Worm (Caenorhabditis elegans) whole organism, young adult: Measurements from ENCODE around the gene ZK1251.3.

Experiments
- B0336.3 ChIP-seq: fragments of 200-800 bp; sonication (Bioruptor generic); IDR thresholded peaks from 2 replicates; pipeline ENCODE4 v1.3.6; 2022; ENCODE audit warnings: missing genetic modification characterization, missing compliant biosample characterization
- C06A6.2 ChIP-seq: fragments of 200-800 bp; sonication (Bioruptor generic); conservative IDR thresholded peaks from 2 replicates; pipeline ENCODE4 v1.3.6; 2022; ENCODE audit warnings: missing genetic modification characterization, missing compliant biosample characterization
- C17E4.6 ChIP-seq: fragments of 200-800 bp; sonication (Bioruptor generic); IDR thresholded peaks from 2 replicates; pipeline ENCODE4 v1.3.6; 2022; ENCODE audit warnings: missing genetic modification reagents, missing genetic modification characterization, missing compliant biosample characterization
- F10E7.11 ChIP-seq: sonication (generic microtip); optimal IDR thresholded peaks from 2 replicates; lab custom pipeline; 2017; ENCODE audit warnings: mild to moderate bottlenecking, missing genetic modification characterization, moderate library complexity, missing compliant biosample characterization
- F22D6.2 ChIP-seq: sonication (generic microtip); optimal IDR thresholded peaks from 2 replicates; lab custom pipeline; 2016; ENCODE audit warnings: mild to moderate bottlenecking, missing genetic modification characterization, missing compliant biosample characterization
- F33H1.4 ChIP-seq: fragments of 200-800 bp; sonication (Bioruptor generic); IDR thresholded peaks from 2 replicates; pipeline ENCODE4 v1.3.6; 2022; ENCODE audit warnings: missing genetic modification reagents, missing genetic modification characterization, missing compliant biosample characterization
- F49E8.2 ChIP-seq: sonication (generic microtip); optimal IDR thresholded peaks from 3 replicates; lab custom pipeline; 2017; ENCODE audit warnings: missing genetic modification characterization, mild to moderate bottlenecking, missing compliant biosample characterization, antibody characterized with exemption, moderate library complexity; ENCODE audit not compliant: insufficient read depth
- F52B5.7 ChIP-seq: sonication (generic microtip); optimal IDR thresholded peaks from 2 replicates; lab custom pipeline; 2016; ENCODE audit warnings: mild to moderate bottlenecking, missing genetic modification characterization, missing compliant biosample characterization
- F55B11.4 ChIP-seq: sonication (generic microtip); optimal IDR thresholded peaks from 2 replicates; lab custom pipeline; 2016; ENCODE audit warnings: missing compliant biosample characterization, missing genetic modification characterization, borderline replicate concordance; ENCODE audit not compliant: insufficient read depth
- K11D2.4 ChIP-seq: fragments of 200-800 bp; sonication (Bioruptor generic); IDR thresholded peaks from 2 replicates; pipeline ENCODE4 v1.3.6; 2022; ENCODE audit warnings: missing genetic modification reagents, missing genetic modification characterization, missing compliant biosample characterization
- K12H6.12 ChIP-seq: fragments of 200-800 bp; sonication (Bioruptor generic); optimal IDR thresholded peaks from 2 replicates; lab custom pipeline; 2018; ENCODE audit warnings: mild to moderate bottlenecking, missing genetic modification characterization, missing compliant biosample characterization
- T26A5.8 ChIP-seq: sonication (generic microtip); optimal IDR thresholded peaks from 2 replicates; lab custom pipeline; 2016; ENCODE audit warnings: missing genetic modification characterization, missing compliant biosample characterization
- Y67H2A.10 ChIP-seq: fragments of 200-800 bp; sonication (Bioruptor generic); conservative IDR thresholded peaks from 2 replicates; pipeline ENCODE4 v1.3.6; 2022; ENCODE audit warnings: missing genetic modification reagents, missing genetic modification characterization, missing compliant biosample characterization
- aptf-2 ChIP-seq: fragments of 200-800 bp; sonication (Bioruptor generic); conservative IDR thresholded peaks from 2 replicates; pipeline ENCODE4 v1.3.6; 2022; ENCODE audit warnings: missing genetic modification reagents, missing genetic modification characterization, missing compliant biosample characterization
- aptf-3 ChIP-seq: fragments of 200-800 bp; sonication (Bioruptor generic); IDR thresholded peaks from 2 replicates; pipeline ENCODE4 v1.3.6; 2022; ENCODE audit warnings: missing genetic modification characterization, missing compliant biosample characterization
- attf-5 ChIP-seq: fragments of 200-800 bp; sonication (Bioruptor generic); optimal IDR thresholded peaks from 2 replicates; lab custom pipeline; 2018; ENCODE audit warnings: mild to moderate bottlenecking, missing genetic modification characterization, missing compliant biosample characterization
- attf-6 ChIP-seq: fragments of 200-800 bp; sonication (Bioruptor generic); IDR thresholded peaks from 2 replicates; pipeline ENCODE4 v1.3.6; 2022; ENCODE audit warnings: missing genetic modification reagents, missing genetic modification characterization, missing compliant biosample characterization
- ccch-3 ChIP-seq: fragments of 200-800 bp; sonication (Bioruptor generic); optimal IDR thresholded peaks from 2 replicates; lab custom pipeline; 2018; ENCODE audit warnings: mild to moderate bottlenecking, missing genetic modification characterization, missing compliant biosample characterization
- cebp-1 ChIP-seq, 2 experiments: fragments of 200-800 bp in 1 of 2; sonication (Bioruptor generic) in 1 of 2; sonication (generic microtip) in 1 of 2; IDR thresholded peaks in 1 of 2; optimal IDR thresholded peaks in 1 of 2; 2 replicates each; pipeline versions ENCODE4 v1.3.6 to Lab custom; 2017 to 2022; ENCODE audit warnings: missing compliant biosample characterization in 2 of 2, missing genetic modification characterization in 2 of 2, mild to moderate bottlenecking in 1 of 2, missing genetic modification reagents in 1 of 2, moderate library complexity in 1 of 2
- cebp-2 ChIP-seq: fragments of 200-800 bp; sonication (Bioruptor generic); IDR thresholded peaks from 2 replicates; pipeline ENCODE4 v1.3.6; 2022; ENCODE audit warnings: missing genetic modification characterization, missing compliant biosample characterization
- ceh-27 ChIP-seq: fragments of 200-800 bp; sonication (Bioruptor generic); optimal IDR thresholded peaks from 2 replicates; lab custom pipeline; 2018; ENCODE audit warnings: mild to moderate bottlenecking, missing genetic modification characterization, moderate library complexity, missing compliant biosample characterization
- ceh-58 ChIP-seq: fragments of 200-800 bp; sonication (Bioruptor generic); IDR thresholded peaks from 2 replicates; pipeline ENCODE4 v1.3.6; 2022; ENCODE audit warnings: missing genetic modification characterization, missing compliant biosample characterization
- chd-7 ChIP-seq: sonication (generic microtip); optimal IDR thresholded peaks from 2 replicates; lab custom pipeline; 2016; ENCODE audit warnings: mild to moderate bottlenecking, missing genetic modification characterization, moderate library complexity, missing compliant biosample characterization
- die-1 ChIP-seq: sonication (generic microtip); optimal IDR thresholded peaks from 2 replicates; lab custom pipeline; 2016; ENCODE audit warnings: missing genotype, mild to moderate bottlenecking, missing genetic modification characterization, missing compliant biosample characterization
- efl-1 ChIP-seq: fragments of 150-350 bp; optimal IDR thresholded peaks from 2 replicates; lab custom pipeline; 2014; ENCODE audit warnings: missing biosample characterization, missing genetic modification reagents, missing genetic modification characterization
- ekl-4 ChIP-seq: fragments of 200-800 bp; sonication (Bioruptor generic); IDR thresholded peaks from 2 replicates; pipeline ENCODE4 v1.3.6; 2022; ENCODE audit warnings: missing genetic modification reagents, missing genetic modification characterization, missing compliant biosample characterization
- ets-4 ChIP-seq: fragments of 200-800 bp; sonication (Bioruptor generic); optimal IDR thresholded peaks from 2 replicates; lab custom pipeline; 2018; ENCODE audit warnings: mild to moderate bottlenecking, missing genetic modification characterization, missing compliant biosample characterization
- hmg-1.2 ChIP-seq: fragments of 200-800 bp; sonication (Bioruptor generic); IDR thresholded peaks from 2 replicates; pipeline ENCODE4 v1.3.6; 2022; ENCODE audit warnings: missing genetic modification reagents, missing genetic modification characterization, missing compliant biosample characterization
- lin-26 ChIP-seq: fragments of 200-800 bp; sonication (Bioruptor generic); IDR thresholded peaks from 2 replicates; pipeline ENCODE4 v1.3.6; 2022; ENCODE audit warnings: missing genetic modification reagents, missing genetic modification characterization, missing compliant biosample characterization
- lin-35 ChIP-seq, 3 experiments: fragments of 150-350 bp in 2 of 3; sonication (generic microtip) in 1 of 3; optimal IDR thresholded peaks; 2 replicates each; lab custom pipeline; 2014 to 2018; ENCODE audit warnings: missing biosample characterization in 3 of 3, missing genetic modification characterization in 3 of 3, missing genetic modification reagents in 3 of 3
- lin-40 ChIP-seq: sonication (generic microtip); optimal IDR thresholded peaks from 2 replicates; lab custom pipeline; 2016; ENCODE audit warnings: missing genetic modification characterization, mild to moderate bottlenecking, missing compliant biosample characterization, missing genotype, missing genetic modification reagents
- madf-10 ChIP-seq: sonication (generic microtip); optimal IDR thresholded peaks from 2 replicates; lab custom pipeline; 2016; ENCODE audit warnings: mild to moderate bottlenecking, missing genetic modification characterization, missing compliant biosample characterization
- madf-8 ChIP-seq: fragments of 200-800 bp; sonication (Bioruptor generic); conservative IDR thresholded peaks from 2 replicates; pipeline ENCODE4 v1.3.6; 2022; ENCODE audit warnings: missing genetic modification reagents, missing genetic modification characterization, missing compliant biosample characterization
- mcd-1 ChIP-seq: fragments of 200-800 bp; sonication (Bioruptor generic); IDR thresholded peaks from 2 replicates; pipeline ENCODE4 v1.3.6; 2022; ENCODE audit warnings: missing genetic modification reagents, missing genetic modification characterization, missing compliant biosample characterization
- nfya-1 ChIP-seq: sonication (generic microtip); optimal IDR thresholded peaks from 2 replicates; lab custom pipeline; 2017; ENCODE audit warnings: antibody characterized with exemption, missing compliant biosample characterization, missing genetic modification characterization, borderline replicate concordance; ENCODE audit not compliant: insufficient read depth
- nhr-80 ChIP-seq: sonication (generic microtip); optimal IDR thresholded peaks from 2 replicates; lab custom pipeline; 2016; ENCODE audit warnings: missing genetic modification characterization, missing compliant biosample characterization
- nhr-90 ChIP-seq: sonication (generic microtip); optimal IDR thresholded peaks from 2 replicates; lab custom pipeline; 2016; ENCODE audit warnings: missing genotype, mild to moderate bottlenecking, missing genetic modification characterization, missing compliant biosample characterization
- pha-4 ChIP-seq: fragments of 150-350 bp; sonication (generic microtip); optimal IDR thresholded peaks from 2 replicates; lab custom pipeline; 2014; ENCODE audit warnings: missing biosample characterization, missing genetic modification reagents, missing genetic modification characterization
- rpc-1 ChIP-seq, 2 experiments: fragments of 150-350 bp in 1 of 2; sonication (generic microtip) in 1 of 2; optimal IDR thresholded peaks; 2 replicates each; lab custom pipeline; 2014 to 2018; ENCODE audit warnings: missing biosample characterization in 1 of 2, missing genetic modification characterization in 1 of 2, missing genetic modification reagents in 1 of 2, missing genotype in 1 of 2
- snpc-3.4 ChIP-seq: sonication (generic microtip); optimal IDR thresholded peaks from 2 replicates; lab custom pipeline; 2017; ENCODE audit warnings: missing genetic modification characterization, mild to moderate bottlenecking, missing compliant biosample characterization, antibody characterized with exemption, moderate library complexity, missing genotype, missing genetic modification reagents
- somi-1 ChIP-seq: fragments of 200-800 bp; sonication (Bioruptor generic); optimal IDR thresholded peaks from 2 replicates; lab custom pipeline; 2018; ENCODE audit warnings: mild to moderate bottlenecking, missing genetic modification characterization, missing compliant biosample characterization
- ztf-25 ChIP-seq: fragments of 200-800 bp; sonication (Bioruptor generic); IDR thresholded peaks from 2 replicates; pipeline ENCODE4 v1.3.6; 2022; ENCODE audit warnings: missing genetic modification reagents, missing genetic modification characterization, missing compliant biosample characterization
- ztf-26 ChIP-seq: sonication (generic microtip); optimal IDR thresholded peaks from 2 replicates; lab custom pipeline; 2017; ENCODE audit warnings: missing genetic modification characterization, missing compliant biosample characterization
- ztf-28 ChIP-seq: fragments of 200-800 bp; sonication (Bioruptor generic); IDR thresholded peaks from 2 replicates; pipeline ENCODE4 v1.3.6; 2022; ENCODE audit warnings: missing genetic modification reagents, missing genetic modification characterization, missing compliant biosample characterization

The ZK1251.3 gene

DNA sequence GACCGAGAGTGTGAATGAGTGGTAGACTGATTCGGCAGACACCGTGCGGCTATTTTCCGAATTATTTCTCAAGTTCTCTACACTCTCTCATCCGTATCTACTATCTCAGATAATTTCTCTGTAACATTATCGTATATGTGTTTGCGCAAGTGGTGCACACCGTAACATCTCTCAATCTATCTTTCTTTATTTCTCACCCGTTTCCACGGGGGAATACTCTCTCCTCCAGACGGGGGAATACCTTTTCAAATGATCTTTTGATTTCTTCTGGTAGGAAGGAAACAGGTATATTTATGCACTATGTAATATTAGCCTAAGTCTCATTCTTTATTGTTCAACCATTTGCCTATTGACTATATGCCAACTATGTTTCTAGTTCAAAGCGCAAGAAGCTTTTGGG lies 16.4 kb upstream of the ZK1251.3 start:
- TF ChIP-seq ceh-58 (GFP tag; lab: Robert Waterston, UW) (no peak), ets-4 (GFP tag; lab: Kevin White, UChicago) (no peak), ekl-4 (GFP tag; lab: Robert Waterston, UW) (no peak), ccch-3 (GFP tag; lab: Kevin White, UChicago) (no peak), die-1 (tag; lab: Kevin White, UChicago) (no peak), chd-7 (tag; lab: Kevin White, UChicago) (no peak), ztf-28 (no peak), F10E7.11 (tag; lab: Kevin White, UChicago) (no peak), attf-6 (no peak), aptf-3 (no peak)

DNA sequence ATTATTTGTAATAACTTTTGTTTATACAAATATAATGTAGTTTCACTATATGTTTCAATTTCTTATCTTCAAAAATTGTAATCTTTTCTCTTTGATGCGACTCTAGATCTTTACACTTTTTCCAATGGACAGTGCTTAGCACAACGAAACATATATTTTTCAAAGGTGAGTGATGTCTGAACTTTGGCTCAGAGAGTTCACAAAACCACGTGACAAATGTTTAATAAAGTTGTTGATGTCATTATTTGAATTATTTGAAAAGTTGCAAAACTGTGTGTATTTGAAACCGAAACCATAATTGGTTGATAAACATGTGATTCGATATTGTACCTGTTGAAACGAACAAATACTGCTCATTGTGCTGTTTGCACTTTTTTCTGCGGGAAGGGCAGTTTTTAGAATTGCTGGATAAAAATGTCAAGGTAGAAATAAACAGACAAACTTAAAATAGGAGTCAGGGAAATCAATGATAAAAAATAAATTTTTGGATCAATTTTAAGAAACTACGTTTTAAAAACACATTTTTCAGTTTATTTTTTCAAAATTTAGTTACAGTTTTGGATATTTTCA lies 15.3 kb upstream of the ZK1251.3 start:
- TF ChIP-seq C17E4.6 (GFP tag; lab: Robert Waterston, UW) = no peak
- no peak for TF ChIP-seq efl-1 (GFP tag; lab: Kevin White, UChicago)
- TF ChIP-seq madf-8 = no peak
- peak in 1 of 3 experiments; percentile 18 for TF ChIP-seq lin-35 (GFP tag; optimal IDR thresholded peaks at IDR 0.05; lab: Kevin White, UChicago)
- TF ChIP-seq nfya-1 (tag; lab: Kevin White, UChicago) = no peak
- no peak for TF ChIP-seq somi-1 (GFP tag; lab: Kevin White, UChicago)
- TF ChIP-seq mcd-1 (GFP tag; lab: Robert Waterston, UW) = no peak
- peak; percentile 46 for TF ChIP-seq nhr-80 (tag; lab: Kevin White, UChicago)
- peak; percentile 79 for TF ChIP-seq pha-4
- no peak for TF ChIP-seq cebp-2 (GFP tag; lab: Robert Waterston, UW)
- TF ChIP-seq F49E8.2 (tag; lab: Kevin White, UChicago) = no peak
- TF ChIP-seq F55B11.4 = no peak
- no peak for TF ChIP-seq snpc-3.4 (tag; lab: Kevin White, UChicago)
- no peak for TF ChIP-seq cebp-1 (GFP tag; IDR thresholded peaks at IDR 0.05; lab: Robert Waterston, UW)
- TF ChIP-seq cebp-1 (tag; optimal IDR thresholded peaks at IDR 0.05; lab: Kevin White, UChicago) = peak; percentile 18

DNA sequence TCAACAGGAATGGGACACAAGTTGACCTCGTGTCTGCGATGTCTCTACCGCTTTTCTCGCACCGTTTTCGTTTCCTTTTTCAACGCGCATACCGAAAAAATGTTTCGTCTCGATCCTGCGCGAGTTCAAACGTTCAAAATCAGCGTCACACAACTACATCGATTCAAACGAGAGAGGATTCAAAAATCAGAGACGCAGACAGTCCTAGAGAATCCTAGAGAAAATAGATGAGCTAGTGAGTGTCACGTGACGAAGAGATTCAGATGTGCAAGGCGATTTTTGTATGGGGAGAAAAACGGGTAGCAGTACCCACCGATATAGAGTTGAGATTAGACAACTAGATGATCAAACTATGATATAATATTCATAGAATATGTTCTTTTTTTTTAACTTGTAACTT lies 13.5 kb upstream of the ZK1251.3 start:
- TF ChIP-seq ceh-27 (GFP tag; lab: Kevin White, UChicago) (peak; percentile 45), somi-1 (GFP tag; lab: Kevin White, UChicago) (peak; percentile 31), ztf-26 (tag; lab: Kevin White, UChicago) (peak; percentile 12), Y67H2A.10 (GFP tag; lab: Robert Waterston, UW) (no peak), F33H1.4 (GFP tag; lab: Robert Waterston, UW) (no peak), lin-40 (tag; lab: Kevin White, UChicago) (peak; percentile 37), B0336.3 (GFP tag; lab: Robert Waterston, UW) (0 out of 2 replicates have a peak, but pooled peaks have one; percentile 32), nhr-90 (tag; lab: Kevin White, UChicago) (no peak), hmg-1.2 (GFP tag; lab: Robert Waterston, UW) (peak; percentile 64), F22D6.2 (no peak), ztf-25 (GFP tag; lab: Robert Waterston, UW) (no peak), die-1 (tag; lab: Kevin White, UChicago) (no peak), F52B5.7 (no peak), chd-7 (tag; lab: Kevin White, UChicago) (peak; percentile 55), ets-4 (GFP tag; lab: Kevin White, UChicago) (no peak), aptf-2 (no peak), nfya-1 (tag; lab: Kevin White, UChicago) (no peak), C06A6.2 (GFP tag; lab: Robert Waterston, UW) (no peak), attf-5 (peak; percentile 13), T26A5.8 (tag; lab: Kevin White, UChicago) (no peak), madf-10 (tag; lab: Kevin White, UChicago) (no peak), cebp-1 (GFP tag; IDR thresholded peaks at IDR 0.05; lab: Robert Waterston, UW) (no peak), cebp-1 (tag; optimal IDR thresholded peaks at IDR 0.05; lab: Kevin White, UChicago) (peak; percentile 36), K11D2.4 (GFP tag; lab: Robert Waterston, UW) (0 out of 2 replicates have a peak, but pooled peaks have one; percentile 39), lin-26 (GFP tag; lab: Robert Waterston, UW) (peak; percentile 62; the same call in 1 of the 2 replicates), K12H6.12 (tag; lab: Kevin White, UChicago) (no peak), cebp-2 (GFP tag; lab: Robert Waterston, UW) (no peak), rpc-1 (optimal IDR thresholded peaks at IDR 0.05; lab: Kevin White, UChicago) (no peak), rpc-1 (tag; optimal IDR thresholded peaks at IDR 0.05; lab: Kevin White, UChicago) (no peak)
